Worm (Caenorhabditis elegans) whole organism, L1 larva: ENCODE data around the gene cest-7.

Experiments used
- C16A3.4 ChIP-seq: fragments of 150-350 bp; optimal IDR thresholded peaks from 2 replicates; lab custom pipeline; 2014; ENCODE audit warnings: missing biosample characterization, missing genetic modification characterization
- F16B12.6 ChIP-seq: fragments of 150-350 bp; optimal IDR thresholded peaks from 2 replicates; lab custom pipeline; 2014; ENCODE audit warnings: missing biosample characterization, missing genetic modification characterization
- aha-1 ChIP-seq: fragments of 150-350 bp; optimal IDR thresholded peaks from 2 replicates; lab custom pipeline; 2014; ENCODE audit warnings: missing biosample characterization, missing genetic modification characterization
- blmp-1 ChIP-seq: fragments of 150-350 bp; optimal IDR thresholded peaks from 2 replicates; lab custom pipeline; 2014; ENCODE audit warnings: missing biosample characterization, missing genetic modification characterization
- ceh-63 ChIP-seq: fragments of 200-800 bp; sonication (Bioruptor generic); optimal IDR thresholded peaks from 2 replicates; lab custom pipeline; 2018; ENCODE audit warnings: mild to moderate bottlenecking, missing genetic modification characterization, missing compliant biosample characterization
- ceh-82 ChIP-seq, 3 experiments: fragments of 150-350 bp in 1 of 3; sonication (generic microtip) in 2 of 3; optimal IDR thresholded peaks; 2 replicates each; lab custom pipeline; 2014 to 2017; ENCODE audit warnings: missing biosample characterization in 3 of 3, missing genetic modification characterization in 3 of 3
- ceh-90 ChIP-seq: sonication (generic microtip); optimal IDR thresholded peaks from 2 replicates; lab custom pipeline; 2016; ENCODE audit warnings: missing genetic modification characterization, missing compliant biosample characterization
- dsc-1 ChIP-seq: sonication (generic microtip); optimal IDR thresholded peaks from 2 replicates; lab custom pipeline; 2016; ENCODE audit warnings: mild to moderate bottlenecking, missing genetic modification characterization, missing compliant biosample characterization
- efl-1 ChIP-seq, 4 experiments: fragments of 150-350 bp; optimal IDR thresholded peaks in 3 of 4; peaks in 1 of 4; 1 replicate in 1 of 4; 2 replicates in 3 of 4; lab custom pipeline; 2014; ENCODE audit warnings: missing biosample characterization in 2 of 4, missing genetic modification characterization in 2 of 4, missing genetic modification reagents in 2 of 4
- efl-3 ChIP-seq: fragments of 200-800 bp; sonication (Bioruptor generic); optimal IDR thresholded peaks from 2 replicates; lab custom pipeline; 2018; ENCODE audit warnings: mild to moderate bottlenecking, missing genetic modification characterization, missing compliant biosample characterization
- elt-2 ChIP-seq: sonication (generic microtip); optimal IDR thresholded peaks from 2 replicates; lab custom pipeline; 2016; ENCODE audit warnings: missing genetic modification characterization, mild to moderate bottlenecking, inconsistent platforms, missing compliant biosample characterization, missing genetic modification reagents
- fkh-4 ChIP-seq: sonication (generic microtip); optimal IDR thresholded peaks from 2 replicates; lab custom pipeline; 2016; ENCODE audit warnings: missing compliant biosample characterization, missing genetic modification characterization, borderline replicate concordance
- fkh-8 ChIP-seq: sonication (generic microtip); optimal IDR thresholded peaks from 2 replicates; lab custom pipeline; 2016; ENCODE audit warnings: mild to moderate bottlenecking, missing genetic modification characterization, missing compliant biosample characterization
- hlh-17 ChIP-seq: fragments of 200-800 bp; sonication (Bioruptor generic); optimal IDR thresholded peaks from 2 replicates; lab custom pipeline; 2018; ENCODE audit warnings: missing genetic modification characterization, mild to moderate bottlenecking, missing compliant biosample characterization, moderate library complexity, borderline replicate concordance
- hlh-4 ChIP-seq: sonication (generic microtip); optimal IDR thresholded peaks from 2 replicates; lab custom pipeline; 2016; ENCODE audit warnings: mild to moderate bottlenecking, missing genetic modification characterization, missing compliant biosample characterization
- lin-13 ChIP-seq: fragments of 150-350 bp; optimal IDR thresholded peaks from 2 replicates; lab custom pipeline; 2014; ENCODE audit warnings: missing biosample characterization, missing genetic modification reagents, missing genetic modification characterization
- lin-15B ChIP-seq: fragments of 150-350 bp; sonication (generic microtip); optimal IDR thresholded peaks from 3 replicates; lab custom pipeline; 2014; ENCODE audit warnings: missing biosample characterization, missing genetic modification characterization
- lin-35 ChIP-seq, 2 experiments: fragments of 150-350 bp; optimal IDR thresholded peaks; 2 replicates each; lab custom pipeline; 2014; ENCODE audit warnings: missing biosample characterization in 2 of 2, missing genetic modification characterization in 2 of 2, missing genetic modification reagents in 2 of 2
- nhr-19 ChIP-seq: fragments of 200-800 bp; sonication (Bioruptor generic); conservative IDR thresholded peaks from 2 replicates; pipeline ENCODE4 v1.3.6; 2022; ENCODE audit warnings: missing genetic modification characterization, missing compliant biosample characterization
- nhr-20 ChIP-seq: sonication (generic microtip); optimal IDR thresholded peaks from 2 replicates; lab custom pipeline; 2016; ENCODE audit warnings: mild to moderate bottlenecking, missing genetic modification characterization, missing compliant biosample characterization
- nhr-77 ChIP-seq: fragments of 150-350 bp; optimal IDR thresholded peaks from 2 replicates; lab custom pipeline; 2014; ENCODE audit warnings: missing biosample characterization, missing genetic modification characterization
- pqm-1 ChIP-seq: sonication (generic microtip); optimal IDR thresholded peaks from 3 replicates; lab custom pipeline; 2017; ENCODE audit warnings: missing biosample characterization, missing genetic modification characterization
- snu-23 ChIP-seq: sonication (generic microtip); optimal IDR thresholded peaks from 2 replicates; lab custom pipeline; 2016; ENCODE audit warnings: missing genetic modification characterization, missing compliant biosample characterization
- sptf-1 ChIP-seq: fragments of 150-350 bp; optimal IDR thresholded peaks from 2 replicates; lab custom pipeline; 2014; ENCODE audit warnings: missing biosample characterization, missing genetic modification characterization
- sup-37 ChIP-seq: fragments of 200-800 bp; sonication (Bioruptor generic); optimal IDR thresholded peaks from 2 replicates; lab custom pipeline; 2018; ENCODE audit warnings: mild to moderate bottlenecking, missing genetic modification characterization, missing compliant biosample characterization
- unc-86 ChIP-seq: sonication (generic microtip); optimal IDR thresholded peaks from 2 replicates; lab custom pipeline; 2016; ENCODE audit warnings: missing genetic modification characterization, missing compliant biosample characterization
- unc-98 ChIP-seq: fragments of 200-800 bp; sonication (Bioruptor generic); IDR thresholded peaks from 2 replicates; pipeline ENCODE4 v1.3.6; 2022; ENCODE audit warnings: missing genetic modification characterization, missing compliant biosample characterization

Gene cest-7

ce11 chrX:12225970-12226369, 3.8 kb upstream of the cest-7 start, which contains the start of gene cest-9.1:
Gene cest-9.1, plus strand, starts transcription at chrX:12226182.
- no peak for TF ChIP-seq efl-1 (optimal IDR thresholded peaks at IDR 0.05; lab: Kevin White, UChicago)
- peak in 1 of 2 experiments; percentile 32 for TF ChIP-seq efl-1 (GFP tag; optimal IDR thresholded peaks at IDR 0.05 in 1 of 2; lab: Kevin White, UChicago)
- no peak for TF ChIP-seq F16B12.6 (tag; lab: Kevin White, UChicago)
- no peak for TF ChIP-seq nhr-20
- TF ChIP-seq nhr-77 (tag; lab: Kevin White, UChicago) = no peak
- TF ChIP-seq lin-15B (tag; lab: Kevin White, UChicago) = no peak
- peak; percentile 23 for TF ChIP-seq elt-2 (tag; lab: Kevin White, UChicago)
- TF ChIP-seq ceh-90 = no peak
- TF ChIP-seq blmp-1 (tag; lab: Kevin White, UChicago) = no peak

ce11 chrX:12227130-12227529, 2.6 kb upstream of the cest-7 start:
- TF ChIP-seq unc-86 (tag; lab: Kevin White, UChicago) (no peak), nhr-19 (GFP tag; lab: Robert Waterston, UW) (no peak)

- TF ChIP-seq elt-2 (tag; lab: Kevin White, UChicago) (peak; percentile 15), hlh-4 (tag; lab: Kevin White, UChicago) (no peak)
These were observed 606 bp downstream of the cest-7 start for ce11 chrX:12230357-12230756.

ce11 chrX:12234424-12234823, 4.7 kb downstream of the cest-7 start:
- TF ChIP-seq blmp-1 (tag; lab: Kevin White, UChicago) = no peak
- no peak for TF ChIP-seq sup-37 (GFP tag; lab: Kevin White, UChicago)
- TF ChIP-seq efl-1 (optimal IDR thresholded peaks at IDR 0.05; lab: Kevin White, UChicago) = no peak
- peak in 1 of 2 experiments; percentile 20 for TF ChIP-seq efl-1 (GFP tag; optimal IDR thresholded peaks at IDR 0.05 in 1 of 2; lab: Kevin White, UChicago)

- TF ChIP-seq lin-35 (GFP tag; optimal IDR thresholded peaks at IDR 0.05; lab: Kevin White, UChicago) = no peak
- no peak for TF ChIP-seq ceh-63 (GFP tag; lab: Kevin White, UChicago)
- no peak for TF ChIP-seq lin-13
- TF ChIP-seq blmp-1 (tag; lab: Kevin White, UChicago) = peak; percentile 70
- no peak for TF ChIP-seq efl-1 (optimal IDR thresholded peaks at IDR 0.05; lab: Kevin White, UChicago)
- peak in 1 of 2 experiments; percentile 61 for TF ChIP-seq efl-1 (GFP tag; optimal IDR thresholded peaks at IDR 0.05 in 1 of 2; lab: Kevin White, UChicago)
- no peak for TF ChIP-seq hlh-17 (GFP tag; lab: Kevin White, UChicago)
- TF ChIP-seq fkh-4 = no peak
- no peak for TF ChIP-seq sptf-1 (tag; lab: Kevin White, UChicago)
- TF ChIP-seq fkh-8 = no peak
- TF ChIP-seq snu-23 (GFP tag; lab: Kevin White, UChicago) = no peak
These were observed 5.6 kb downstream of the cest-7 start, which contains the start of gene C23H4.6 for ce11 chrX:12235388-12235787. Gene C23H4.6, plus strand, starts transcription at chrX:12235606.

ce11 chrX:12241457-12241856, 11.7 kb downstream of the cest-7 start, which contains the start of gene cest-3:
Gene cest-3, plus strand, starts transcription at chrX:12241646.
- TF ChIP-seq elt-2 (tag; lab: Kevin White, UChicago) (peak; percentile 19), ceh-82 (tag; optimal IDR thresholded peaks at IDR 0.05; lab: Kevin White, UChicago) (no peak), snu-23 (GFP tag; lab: Kevin White, UChicago) (no peak), dsc-1 (no peak), pqm-1 (tag; lab: Kevin White, UChicago) (no peak)

- TF ChIP-seq dsc-1 (no peak), C16A3.4 (tag; lab: Kevin White, UChicago) (no peak), lin-15B (tag; lab: Kevin White, UChicago) (no peak), aha-1 (no peak), efl-3 (GFP tag; lab: Kevin White, UChicago) (no peak), unc-98 (GFP tag; lab: Robert Waterston, UW) (no peak), blmp-1 (tag; lab: Kevin White, UChicago) (no peak)
- TF ChIP-seq, all 84 proteins: peak for 0
These were observed 13.2 kb downstream of the cest-7 start for ce11 chrX:12242902-12243301.
